Worm (Caenorhabditis elegans) whole organism, late embryonic: ENCODE data around the gene acn-1.

Experiments
- T23F11.4 ChIP-seq: fragments of 200-800 bp; sonication (Bioruptor generic); optimal IDR thresholded peaks from 2 replicates; lab custom pipeline; 2018; ENCODE audit warnings: mild to moderate bottlenecking, missing genetic modification characterization, missing compliant biosample characterization
- ama-1 ChIP-seq: fragments of 150-350 bp; optimal IDR thresholded peaks from 2 replicates; lab custom pipeline; 2014
- ceh-2 ChIP-seq: sonication (generic microtip); optimal IDR thresholded peaks from 2 replicates; lab custom pipeline; 2016; ENCODE audit warnings: missing genotype, missing genetic modification characterization, missing compliant biosample characterization
- ceh-22 ChIP-seq: sonication (generic microtip); optimal IDR thresholded peaks from 2 replicates; lab custom pipeline; 2017; ENCODE audit warnings: missing biosample characterization, missing genetic modification characterization
- ceh-45 ChIP-seq: fragments of 200-800 bp; sonication (Bioruptor generic); IDR thresholded peaks from 2 replicates; pipeline ENCODE4 v1.3.6; 2022; ENCODE audit warnings: missing genetic modification reagents, missing genetic modification characterization, missing compliant biosample characterization
- ceh-48 ChIP-seq: sonication (generic microtip); optimal IDR thresholded peaks from 2 replicates; lab custom pipeline; 2016; ENCODE audit warnings: missing genetic modification characterization, inconsistent platforms, missing compliant biosample characterization
- fkh-10 ChIP-seq: fragments of 150-350 bp; optimal IDR thresholded peaks from 2 replicates; lab custom pipeline; 2014; ENCODE audit warnings: missing biosample characterization, missing genetic modification reagents, missing genetic modification characterization
- pat-9 ChIP-seq: fragments of 200-800 bp; sonication (Bioruptor generic); optimal IDR thresholded peaks from 2 replicates; lab custom pipeline; 2018; ENCODE audit warnings: mild to moderate bottlenecking, missing genetic modification characterization, moderate library complexity, missing compliant biosample characterization
- sox-4 ChIP-seq: sonication (generic microtip); optimal IDR thresholded peaks from 2 replicates; lab custom pipeline; 2017; ENCODE audit warnings: mild to moderate bottlenecking, missing genetic modification characterization, inconsistent platforms, missing compliant biosample characterization
- tbx-2 ChIP-seq: sonication (generic microtip); optimal IDR thresholded peaks from 2 replicates; lab custom pipeline; 2016; ENCODE audit warnings: missing genetic modification characterization, missing compliant biosample characterization
- unc-86 ChIP-seq: sonication (generic microtip); optimal IDR thresholded peaks from 2 replicates; lab custom pipeline; 2016; ENCODE audit warnings: missing genetic modification characterization, missing compliant biosample characterization

DNA sequence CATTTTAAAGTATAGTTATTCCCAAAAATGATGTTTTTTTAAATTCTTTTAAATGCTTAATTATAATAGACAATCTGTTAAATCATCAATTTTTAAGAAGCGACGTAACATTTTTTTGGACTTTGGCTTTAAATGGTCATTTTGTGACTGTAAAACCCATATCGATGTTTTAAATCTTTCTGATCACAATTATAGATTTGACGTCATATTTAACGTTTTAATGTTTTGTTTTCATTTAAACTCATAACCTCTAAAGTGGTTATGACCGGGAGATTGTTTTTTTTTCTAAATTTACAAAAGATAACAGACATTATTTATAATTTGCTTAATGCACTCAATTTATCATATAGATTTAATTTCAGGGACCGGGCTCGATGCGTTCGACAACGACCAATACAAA, 15.0 kb upstream of the acn-1 start:
- TF ChIP-seq ceh-45 (GFP tag; lab: Robert Waterston, UW) (no peak), ama-1 (lab: Kevin White, UChicago) (no peak), ceh-48 (no peak), unc-86 (tag; lab: Kevin White, UChicago) (no peak), ceh-22 (tag; lab: Kevin White, UChicago) (no peak), T23F11.4 (GFP tag; lab: Kevin White, UChicago) (no peak), sox-4 (tag; lab: Kevin White, UChicago) (no peak), pat-9 (no peak), tbx-2 (no peak), ceh-2 (tag; lab: Kevin White, UChicago) (no peak), fkh-10 (GFP tag; lab: Kevin White, UChicago) (no peak)
